Fruit fly (Drosophila melanogaster) Kc167 (cell line): ENCODE results near the gene Hecw.

Experiments
- Myc ChIP-seq: fragments of >200 bp; optimal IDR thresholded peaks from 2 replicates; lab custom pipeline; 2017; ENCODE audit warnings: missing external identifiers
- Sin3A ChIP-seq: fragments of >200 bp; optimal IDR thresholded peaks from 2 replicates; lab custom pipeline; 2018; ENCODE audit warnings: missing external identifiers
- h ChIP-seq: fragments of >200 bp; optimal IDR thresholded peaks from 3 replicates; lab custom pipeline; 2018; ENCODE audit warnings: missing external identifiers
- insv ChIP-seq: fragments of >200 bp; optimal IDR thresholded peaks from 3 replicates; lab custom pipeline; 2018; ENCODE audit warnings: missing external identifiers
- psq ChIP-seq: fragments of >200 bp; optimal IDR thresholded peaks from 2 replicates; lab custom pipeline; 2017; ENCODE audit warnings: missing external identifiers
- ttk ChIP-seq: sonication (Bioruptor generic); optimal IDR thresholded peaks from 2 replicates; lab custom pipeline; 2017; ENCODE audit warnings: missing external identifiers

Gene Hecw

DNA sequence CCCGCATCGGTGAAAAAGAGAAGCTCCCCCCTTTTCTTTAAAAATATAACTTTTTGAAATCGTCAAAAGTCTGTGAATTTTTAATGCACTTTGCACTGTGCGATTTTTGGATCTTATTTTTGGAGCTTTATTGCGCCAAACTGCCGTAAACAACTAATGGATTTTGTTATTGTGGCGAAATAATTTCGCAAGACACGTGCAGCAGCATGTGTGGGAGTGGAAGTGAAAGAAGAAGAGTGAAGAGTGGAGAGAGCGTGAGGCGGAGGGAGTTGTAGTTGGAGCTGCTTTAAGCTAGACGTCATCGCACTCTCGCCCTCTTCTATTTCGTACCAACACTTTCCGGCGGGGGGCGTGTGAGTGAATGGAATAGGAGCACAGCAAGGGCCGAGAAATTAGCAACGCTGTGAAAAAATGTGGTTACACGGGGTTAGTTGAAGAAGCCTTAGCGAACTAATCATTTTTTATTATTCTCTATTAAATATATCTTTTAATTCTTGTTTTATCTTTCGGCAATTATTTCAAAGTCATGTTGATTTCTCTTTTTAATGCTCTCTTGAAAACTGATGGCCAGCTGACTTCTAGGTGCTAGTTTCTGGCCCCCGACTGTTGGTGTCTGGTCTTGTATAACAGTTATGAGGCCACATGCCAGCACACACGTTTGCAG is 25.2 kb upstream of the Hecw start:
- no peak for TF ChIP-seq Myc (lab: Kevin White, UChicago)
- TF ChIP-seq psq (lab: Kevin White, UChicago) = no peak
- TF ChIP-seq Sin3A (lab: Kevin White, UChicago) = no peak
- TF ChIP-seq ttk (lab: Kevin White, UChicago) = no peak
- TF ChIP-seq h = no peak
- TF ChIP-seq insv (lab: Kevin White, UChicago) = no peak

dm6 chrX:9584104-9584947 is 24.4 kb upstream of the Hecw start:
- TF ChIP-seq ttk (lab: Kevin White, UChicago) (no peak), h (no peak), psq (lab: Kevin White, UChicago) (no peak), Sin3A (lab: Kevin White, UChicago) (no peak), Myc (lab: Kevin White, UChicago) (no peak), insv (lab: Kevin White, UChicago) (no peak)

dm6 chrX:9584948-9585315 is 23.8 kb upstream of the Hecw start:
- TF ChIP-seq psq (lab: Kevin White, UChicago) (no peak), Myc (lab: Kevin White, UChicago) (no peak), Sin3A (lab: Kevin White, UChicago) (no peak), h (no peak), insv (lab: Kevin White, UChicago) (no peak), ttk (lab: Kevin White, UChicago) (no peak)

dm6 chrX:9585359-9586002 is 23.3 kb upstream of the Hecw start, which contains the start of gene Hex-A:
Gene Hex-A, plus strand, starts transcription at chrX:9585675.
- TF ChIP-seq insv (lab: Kevin White, UChicago) (no peak), ttk (lab: Kevin White, UChicago) (no peak), Myc (lab: Kevin White, UChicago) (no peak), h (no peak), Sin3A (lab: Kevin White, UChicago) (no peak), psq (lab: Kevin White, UChicago) (no peak)

DNA sequence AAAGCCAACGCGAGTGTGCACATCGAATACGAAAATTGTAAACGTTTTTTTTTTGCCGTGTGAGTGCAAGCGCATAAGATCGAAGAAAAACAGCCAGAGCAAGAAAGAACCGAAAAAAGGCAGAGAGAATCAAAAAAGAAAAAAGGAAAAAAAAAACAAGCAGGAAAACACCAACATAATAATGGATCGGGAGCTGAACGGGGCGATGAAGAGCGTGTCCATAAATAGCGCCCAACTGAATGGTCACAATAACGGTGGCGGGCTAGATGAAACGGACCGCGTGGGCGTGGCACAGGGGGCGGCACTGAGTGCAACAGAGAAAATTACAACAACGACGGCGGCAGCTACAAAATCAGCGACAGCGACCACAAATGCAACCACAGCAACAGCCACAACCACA is 22.7 kb upstream of the Hecw start:
- TF ChIP-seq insv (lab: Kevin White, UChicago) (no peak), psq (lab: Kevin White, UChicago) (no peak), Myc (lab: Kevin White, UChicago) (no peak), Sin3A (lab: Kevin White, UChicago) (no peak), ttk (lab: Kevin White, UChicago) (no peak), h (no peak)

- TF ChIP-seq ttk (lab: Kevin White, UChicago) (peak; percentile 99), h (no peak)
Observed at dm6 chrX:9586627-9587026, 22.1 kb upstream of the Hecw start.

DNA sequence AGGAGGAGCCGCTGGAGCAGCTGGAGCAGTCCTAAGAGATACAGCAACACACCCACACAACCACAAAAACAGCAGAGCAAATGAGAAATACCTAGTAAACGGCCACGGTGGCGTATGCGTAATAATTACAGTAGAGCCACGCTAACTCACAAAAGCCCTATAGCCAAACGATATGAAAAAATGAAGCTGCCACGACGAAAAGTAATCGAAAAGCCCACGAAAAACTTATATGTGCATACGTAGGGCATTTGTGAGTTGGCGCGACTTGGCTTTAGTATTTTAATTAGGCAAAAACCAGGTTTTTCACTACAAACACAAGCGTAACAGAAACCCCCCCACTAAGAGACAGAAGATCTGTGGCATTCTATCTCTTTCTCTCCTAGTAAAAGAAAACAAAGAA is 20.9 kb upstream of the Hecw start:
- TF ChIP-seq Myc (lab: Kevin White, UChicago) (no peak), Sin3A (lab: Kevin White, UChicago) (no peak), insv (lab: Kevin White, UChicago) (no peak), h (no peak), psq (lab: Kevin White, UChicago) (no peak), ttk (lab: Kevin White, UChicago) (no peak)

dm6 chrX:9589928-9590327 is 18.8 kb upstream of the Hecw start:
- TF ChIP-seq insv (lab: Kevin White, UChicago) = no peak
- no peak for TF ChIP-seq ttk (lab: Kevin White, UChicago)
- TF ChIP-seq psq (lab: Kevin White, UChicago) = no peak
- no peak for TF ChIP-seq Sin3A (lab: Kevin White, UChicago)
- TF ChIP-seq Myc (lab: Kevin White, UChicago) = no peak
- TF ChIP-seq h = no peak

dm6 chrX:9590592-9590991 is 18.2 kb upstream of the Hecw start:
- no peak for TF ChIP-seq Sin3A (lab: Kevin White, UChicago)
- TF ChIP-seq psq (lab: Kevin White, UChicago) = no peak
- no peak for TF ChIP-seq ttk (lab: Kevin White, UChicago)
- TF ChIP-seq h = no peak
- no peak for TF ChIP-seq insv (lab: Kevin White, UChicago)
- no peak for TF ChIP-seq Myc (lab: Kevin White, UChicago)

DNA sequence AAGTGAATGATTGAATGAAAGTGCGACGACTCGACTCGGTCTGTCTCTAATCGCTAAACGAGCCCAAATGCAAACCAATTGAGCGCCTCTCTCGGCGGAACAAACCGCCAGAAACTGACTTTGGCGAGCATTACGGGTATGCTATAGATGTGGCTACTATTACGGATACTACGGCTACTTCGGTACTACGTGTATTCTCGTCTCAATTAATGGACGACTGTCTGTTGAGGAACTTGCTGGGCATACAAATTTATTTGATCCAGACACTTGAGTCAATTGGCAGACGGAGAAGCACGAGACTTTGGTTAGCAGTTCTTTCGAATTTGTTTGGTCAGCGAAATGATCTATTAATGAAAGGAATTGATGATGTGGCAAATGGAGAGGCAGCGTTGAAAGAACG is 14.3 kb upstream of the Hecw start:
- TF ChIP-seq h (no peak), Sin3A (lab: Kevin White, UChicago) (no peak), Myc (lab: Kevin White, UChicago) (no peak), ttk (lab: Kevin White, UChicago) (no peak), insv (lab: Kevin White, UChicago) (no peak), psq (lab: Kevin White, UChicago) (no peak)

DNA sequence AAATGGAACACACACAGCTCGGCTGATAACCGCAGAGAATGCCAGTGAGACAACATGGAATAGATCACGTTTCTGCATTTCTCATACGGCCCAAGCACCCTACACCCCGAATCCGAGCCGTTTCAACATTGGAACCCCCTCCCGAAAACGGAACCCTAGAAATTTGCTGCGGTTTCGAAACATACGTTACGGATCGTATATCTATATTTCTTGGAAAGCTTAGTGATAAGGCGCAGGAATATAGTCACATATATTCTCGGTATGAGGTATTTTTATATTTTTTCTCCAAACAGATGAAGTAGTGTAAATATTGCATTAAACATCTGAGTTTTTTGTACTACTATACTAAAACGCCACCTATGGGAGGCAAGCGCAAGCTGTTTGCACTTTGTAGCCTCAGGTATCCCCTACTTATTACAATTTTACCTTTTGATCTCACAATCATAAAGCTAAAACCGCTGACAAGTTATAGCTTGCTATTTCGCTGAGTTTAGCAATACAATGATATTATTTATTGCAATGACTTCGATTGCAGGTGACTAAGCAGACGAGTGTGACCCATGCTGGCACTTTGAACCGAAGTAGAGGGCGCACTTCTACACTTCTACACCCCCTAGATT is 13.3 kb upstream of the Hecw start:
- TF ChIP-seq insv (lab: Kevin White, UChicago) (no peak), psq (lab: Kevin White, UChicago) (no peak), Myc (lab: Kevin White, UChicago) (no peak)
